Fruit fly (Drosophila melanogaster) whole organism, adult: ENCODE measurements around the gene smal.

Source experiments
- CG11617 ChIP-seq: fragments of 200-800 bp; sonication (Bioruptor generic); optimal IDR thresholded peaks from 2 replicates; lab custom pipeline; 2017; ENCODE audit warnings: mild to moderate bottlenecking, missing biosample characterization, missing genetic modification reagents, missing genetic modification characterization
- CG14711 ChIP-seq: fragments of 200-800 bp; sonication (Bioruptor generic); optimal IDR thresholded peaks from 2 replicates; lab custom pipeline; 2018; ENCODE audit warnings: missing biosample characterization, mild to moderate bottlenecking, missing genetic modification characterization, moderate library complexity
- CG1620 ChIP-seq: fragments of 200-800 bp; sonication (Bioruptor generic); optimal IDR thresholded peaks from 2 replicates; lab custom pipeline; 2016; ENCODE audit warnings: missing biosample characterization, missing genetic modification characterization
- CG5204 ChIP-seq: fragments of 200-800 bp; sonication (Bioruptor generic); optimal IDR thresholded peaks from 2 replicates; lab custom pipeline; 2016; ENCODE audit warnings: missing biosample characterization, missing genetic modification characterization
- CG7101 ChIP-seq: fragments of 200-800 bp; sonication (Bioruptor generic); optimal IDR thresholded peaks from 2 replicates; lab custom pipeline; 2018; ENCODE audit warnings: missing biosample characterization, mild to moderate bottlenecking, missing genetic modification characterization, moderate library complexity
- Clk ChIP-seq: fragments of 200-800 bp; sonication (Bioruptor generic); optimal IDR thresholded peaks from 2 replicates; lab custom pipeline; 2017; ENCODE audit warnings: missing biosample characterization, missing genetic modification characterization
- Crg-1 ChIP-seq: fragments of 200-800 bp; sonication (Bioruptor generic); optimal IDR thresholded peaks from 2 replicates; lab custom pipeline; 2016; ENCODE audit warnings: missing biosample characterization, missing genetic modification characterization
- Mnt ChIP-seq: fragments of 200-800 bp; sonication (Bioruptor generic); optimal IDR thresholded peaks from 2 replicates; lab custom pipeline; 2016; ENCODE audit warnings: missing biosample characterization, mild to moderate bottlenecking, missing genetic modification characterization
- bab1 ChIP-seq: fragments of 200-800 bp; sonication (Bioruptor generic); optimal IDR thresholded peaks from 3 replicates; lab custom pipeline; 2019; ENCODE audit warnings: missing biosample characterization, mild to moderate bottlenecking, missing genetic modification characterization, moderate library complexity
- cnc ChIP-seq, 2 experiments: fragments of >200 bp; optimal IDR thresholded peaks; 2 replicates each; lab custom pipeline; 2017
- kay ChIP-seq: fragments of 200-800 bp; sonication (Bioruptor generic); peaks from one replicate; lab custom pipeline; 2016; ENCODE audit warnings: missing biosample characterization, missing genetic modification characterization, borderline replicate concordance
- ovo ChIP-seq: fragments of 200-800 bp; sonication (Bioruptor generic); optimal IDR thresholded peaks from 2 replicates; lab custom pipeline; 2016; ENCODE audit warnings: missing biosample characterization, missing genetic modification characterization
- pad ChIP-seq: fragments of 200-800 bp; sonication (Bioruptor generic); optimal IDR thresholded peaks from 3 replicates; lab custom pipeline; 2017; ENCODE audit warnings: missing biosample characterization, missing genetic modification characterization, mild to moderate bottlenecking, moderate library complexity, missing genetic modification reagents
- tj ChIP-seq: fragments of 200-800 bp; sonication (Bioruptor generic); optimal IDR thresholded peaks from 3 replicates; lab custom pipeline; 2017; ENCODE audit warnings: missing biosample characterization, mild to moderate bottlenecking, missing genetic modification characterization, moderate library complexity

DNA sequence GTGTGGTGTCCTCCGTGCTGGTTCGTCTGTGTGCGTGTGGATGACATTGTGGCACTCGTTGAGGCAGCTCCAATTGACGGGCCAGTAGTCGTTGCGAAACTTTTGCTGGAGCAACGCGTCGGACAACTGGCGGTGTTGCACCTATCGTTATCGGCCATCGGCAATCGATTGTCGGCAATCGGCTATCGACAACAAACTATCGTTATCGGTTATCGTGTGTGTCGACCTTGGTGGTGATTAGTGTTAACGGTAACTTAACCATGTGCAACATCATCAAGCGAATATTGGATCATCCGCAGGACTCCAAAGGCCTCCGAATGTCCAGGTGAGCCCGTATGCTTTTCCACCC, 74.0 kb downstream of the smal start, which contains the start of gene Ddr:
- TF ChIP-seq Mnt (no peak), bab1 (GFP tag; lab: Kevin White, UChicago) (no peak), cnc (optimal IDR thresholded peaks at IDR 0.05; lab: Kevin White, UChicago) (no peak), CG11617 (GFP tag; lab: Kevin White, UChicago) (no peak), kay (GFP tag; lab: Kevin White, UChicago) (no peak), CG7101 (tag; lab: Kevin White, UChicago) (no peak), CG14711 (tag; lab: Kevin White, UChicago) (no peak), ovo (GFP tag; lab: Kevin White, UChicago) (no peak), CG1620 (no peak), tj (GFP tag; lab: Kevin White, UChicago) (no peak), Crg-1 (no peak), CG5204 (GFP tag; lab: Kevin White, UChicago) (no peak), pad (GFP tag; lab: Kevin White, UChicago) (no peak), Clk (GFP tag; lab: Kevin White, UChicago) (no peak)
